Worm (Caenorhabditis elegans) whole organism, midembryonic: ENCODE measurements around the gene C12D5.10.

Experiments
- cog-1 ChIP-seq: sonication (generic microtip); optimal IDR thresholded peaks from 2 replicates; lab custom pipeline; 2016; ENCODE audit warnings: missing genetic modification characterization, missing compliant biosample characterization
- med-1 ChIP-seq: sonication (generic microtip); optimal IDR thresholded peaks from 2 replicates; lab custom pipeline; 2017; ENCODE audit warnings: missing genetic modification characterization, mild to moderate bottlenecking, missing compliant biosample characterization, antibody characterized with exemption, missing genetic modification reagents; ENCODE audit not compliant: insufficient read depth
- ref-1 ChIP-seq: fragments of 200-800 bp; sonication (Bioruptor generic); conservative IDR thresholded peaks from 2 replicates; pipeline ENCODE4 v1.3.6; 2022; ENCODE audit warnings: missing genetic modification reagents, missing genetic modification characterization, missing compliant biosample characterization
- tab-1 ChIP-seq: fragments of 200-800 bp; sonication (Bioruptor generic); IDR thresholded peaks from 2 replicates; pipeline ENCODE4 v1.3.6; 2022; ENCODE audit warnings: missing genetic modification characterization, missing compliant biosample characterization
- ztf-29 ChIP-seq: fragments of 200-800 bp; sonication (Bioruptor generic); IDR thresholded peaks from 2 replicates; pipeline ENCODE4 v1.3.6; 2022; ENCODE audit warnings: missing genetic modification reagents, missing genetic modification characterization, missing compliant biosample characterization

ce11 chrV:7696842-7697241 lies 3.5 kb upstream of the C12D5.10 start, which contains the start of gene ZK105.3:
- TF ChIP-seq cog-1 (tag; lab: Kevin White, UChicago), result no peak
- TF ChIP-seq med-1 (GFP tag; lab: Kevin White, UChicago), result no peak
- no peak for TF ChIP-seq ztf-29 (GFP tag; lab: Robert Waterston, UW)
- no peak for TF ChIP-seq ref-1 (GFP tag; lab: Robert Waterston, UW)
- TF ChIP-seq tab-1, result no peak
